4 fruit fly cellular contexts compared by ENCODE assay signal in genomic region chrX:3842898-3843297, dm6.
TF ChIP-seq lines count a peak whose summit lies in the region.

No protein-coding gene starts in this region.

- TF ChIP-seq CTCF in whole organism, embryonic (GFP tag; optimal IDR thresholded peaks at IDR 0.05; lab: Kevin White, UChicago) = no peak

TF ChIP-seq in whole organism, embryonic, 481 proteins besides CTCF, POLR2A, EP300 and RAD21 (continues in another document):
- TF ChIP-seq CG8290 (GFP tag; optimal IDR thresholded peaks at IDR 0.05; lab: Kevin White, UChicago) = no peak
- TF ChIP-seq CG8290 (tag; optimal IDR thresholded peaks at IDR 0.05; lab: Kevin White, UChicago) = no peak
- no peak for TF ChIP-seq CG7963 (GFP tag; IDR thresholded peaks at IDR 0.05; lab: Robert Waterston, UW; ENCODE audit: partially characterized antibody)
- TF ChIP-seq gsb-n (tag; optimal IDR thresholded peaks at IDR 0.05; lab: Kevin White, UChicago) = no peak
- no peak for TF ChIP-seq unc-4 (GFP tag; IDR thresholded peaks at IDR 0.05; lab: Robert Waterston, UW; ENCODE audit: partially characterized antibody)
- TF ChIP-seq CG32772 (GFP tag; IDR thresholded peaks at IDR 0.05; lab: Robert Waterston, UW) = 0 out of 2 replicates have a peak, but pooled peaks have one; percentile 15
- no peak for TF ChIP-seq prd (optimal IDR thresholded peaks at IDR 0.05; lab: Kevin White, UChicago)
- TF ChIP-seq prd (GFP tag; IDR thresholded peaks at IDR 0.05; lab: Robert Waterston, UW) = no peak
- no peak for TF ChIP-seq insv (GFP tag; optimal IDR thresholded peaks at IDR 0.05; lab: Kevin White, UChicago)
- no peak for TF ChIP-seq Rx (GFP tag; IDR thresholded peaks at IDR 0.05; lab: Robert Waterston, UW)
- TF ChIP-seq Awh (GFP tag; IDR thresholded peaks at IDR 0.05; lab: Robert Waterston, UW) = 0 out of 2 replicates have a peak, but pooled peaks have one; percentile 9
- TF ChIP-seq CG34422 (GFP tag; IDR thresholded peaks at IDR 0.05; lab: Robert Waterston, UW) = no peak
- no peak for TF ChIP-seq HLH4C (GFP tag; IDR thresholded peaks at IDR 0.05; lab: Robert Waterston, UW; ENCODE audit: partially characterized antibody)
- no peak for TF ChIP-seq Ets97D (GFP tag; optimal IDR thresholded peaks at IDR 0.05; lab: Kevin White, UChicago)
- TF ChIP-seq CG4854 (GFP tag; optimal IDR thresholded peaks at IDR 0.05; lab: Kevin White, UChicago) = no peak
- no peak for TF ChIP-seq zf30C (GFP tag; optimal IDR thresholded peaks at IDR 0.05; lab: Kevin White, UChicago)
- TF ChIP-seq Vsx1 (GFP tag; optimal IDR thresholded peaks at IDR 0.05; lab: Kevin White, UChicago) = no peak
- no peak for TF ChIP-seq CG43689 (GFP tag; IDR thresholded peaks at IDR 0.05; lab: Robert Waterston, UW)
- TF ChIP-seq knrl (GFP tag; IDR thresholded peaks at IDR 0.05; lab: Robert Waterston, UW; ENCODE audit: partially characterized antibody) = no peak
- TF ChIP-seq trh (GFP tag; optimal IDR thresholded peaks at IDR 0.05; lab: Kevin White, UChicago) = no peak
- peak; percentile 17; the same call in 1 of the 2 replicates for TF ChIP-seq HLH3B (GFP tag; IDR thresholded peaks at IDR 0.05; lab: Robert Waterston, UW)
- TF ChIP-seq Blimp-1 (GFP tag; optimal IDR thresholded peaks at IDR 0.05; lab: Kevin White, UChicago) = peak; percentile 59

TF ChIP-seq in whole organism, prepupa, 60 proteins besides CTCF, POLR2A, EP300 and RAD21:
- TF ChIP-seq spab (GFP tag; optimal IDR thresholded peaks at IDR 0.05; lab: Kevin White, UChicago) (no peak), Sox14 (GFP tag; optimal IDR thresholded peaks at IDR 0.05; lab: Kevin White, UChicago) (no peak), Sox102F (GFP tag; optimal IDR thresholded peaks at IDR 0.05; lab: Kevin White, UChicago) (no peak), Lpt (GFP tag; optimal IDR thresholded peaks at IDR 0.05; lab: Kevin White, UChicago) (peak; percentile 26), CG8119 (GFP tag; IDR thresholded peaks at IDR 0.05; lab: Robert Waterston, UW) (peak; percentile 40; the same call in 1 of the 3 replicates), CG6163 (GFP tag; IDR thresholded peaks at IDR 0.05; lab: Robert Waterston, UW) (peak; percentile 38; the same call in 1 of the 3 replicates), ss (GFP tag; optimal IDR thresholded peaks at IDR 0.05; lab: Kevin White, UChicago) (no peak), CG6808 (GFP tag; optimal IDR thresholded peaks at IDR 0.05; lab: Kevin White, UChicago) (peak; percentile 17), eg (GFP tag; IDR thresholded peaks at IDR 0.05; lab: Robert Waterston, UW) (0 out of 3 replicates have a peak, but pooled peaks have one; percentile 32), fkh (GFP tag; optimal IDR thresholded peaks at IDR 0.05; lab: Kevin White, UChicago) (peak; percentile 3), CG32006 (GFP tag; optimal IDR thresholded peaks at IDR 0.05; lab: Kevin White, UChicago) (peak; percentile 2), Eip78C (GFP tag; lab: Kevin White, UChicago) (peak; percentile 48), CG15336 (GFP tag; IDR thresholded peaks at IDR 0.05; lab: Robert Waterston, UW) (peak; percentile 23; the same call in 1 of the 2 replicates)

TF ChIP-seq in whole organism, pupa, 21 proteins besides CTCF, POLR2A, EP300 and RAD21:
- TF ChIP-seq CG17806 (tag; optimal IDR thresholded peaks at IDR 0.05; lab: Kevin White, UChicago) (no peak), CG14655 (GFP tag; optimal IDR thresholded peaks at IDR 0.05; lab: Kevin White, UChicago) (peak; percentile 12), CG32121 (GFP tag; IDR thresholded peaks at IDR 0.05; lab: Robert Waterston, UW) (no peak), fd96Ca (GFP tag; IDR thresholded peaks at IDR 0.05; lab: Robert Waterston, UW) (no peak), Pif1A (GFP tag; optimal IDR thresholded peaks at IDR 0.05; lab: Kevin White, UChicago) (no peak), rn (GFP tag; IDR thresholded peaks at IDR 0.05; lab: Robert Waterston, UW) (no peak), gl (tag; optimal IDR thresholded peaks at IDR 0.05; lab: Kevin White, UChicago) (no peak), Snoo (tag; optimal IDR thresholded peaks at IDR 0.05; lab: Kevin White, UChicago) (no peak), Pif1B (GFP tag; optimal IDR thresholded peaks at IDR 0.05; lab: Kevin White, UChicago) (no peak), D1 (tag; optimal IDR thresholded peaks at IDR 0.05; lab: Kevin White, UChicago) (no peak), EcR (GFP tag; optimal IDR thresholded peaks at IDR 0.05; lab: Kevin White, UChicago) (peak; percentile 11)

TF ChIP-seq in whole organism, wandering third instar larva, 38 proteins besides CTCF, POLR2A, EP300 and RAD21:
- peak; percentile 50 for TF ChIP-seq Vsx2 (GFP tag; optimal IDR thresholded peaks at IDR 0.05; lab: Kevin White, UChicago; ENCODE audit: partially characterized antibody)
- TF ChIP-seq foxo (GFP tag; optimal IDR thresholded peaks at IDR 0.05; lab: Kevin White, UChicago) = no peak

Comparison
In these comparisons a context has a peak if more than half of its experiments do, and no peak if none do; other contexts are left out.
1. Of the 7 proteins assayed by ChIP-seq in both whole organism, embryonic and whole organism, prepupa: peak only in whole organism, embryonic: Blimp-1; only in whole organism, prepupa: Lpt; in both: none; in neither: 5.